Fruit fly (Drosophila melanogaster) whole organism, embryonic: ENCODE results near the gene Fum1.

Source experiments
- C15 ChIP-seq: fragments of 200-800 bp; sonication (Bioruptor generic); IDR thresholded peaks from 3 replicates; pipeline ENCODE4 v1.3.6; 2022; ENCODE audit warnings: missing biosample characterization, missing genetic modification characterization
- CG12104 ChIP-seq: fragments of 200-800 bp; sonication (Bioruptor generic); optimal IDR thresholded peaks from 3 replicates; lab custom pipeline; 2016; ENCODE audit warnings: missing biosample characterization, missing genetic modification characterization
- CG13424 ChIP-seq: fragments of 200-800 bp; sonication (Bioruptor generic); optimal IDR thresholded peaks from 2 replicates; lab custom pipeline; 2019; ENCODE audit warnings: missing biosample characterization, mild to moderate bottlenecking, missing genetic modification characterization, moderate library complexity
- CG15269 ChIP-seq: fragments of 200-800 bp; sonication (Bioruptor generic); optimal IDR thresholded peaks from 2 replicates; lab custom pipeline; 2018; ENCODE audit warnings: missing biosample characterization, mild to moderate bottlenecking, missing genetic modification characterization, moderate library complexity
- CG17359 ChIP-seq: fragments of 200-800 bp; sonication (Bioruptor generic); optimal IDR thresholded peaks from 3 replicates; lab custom pipeline; 2018; ENCODE audit warnings: missing biosample characterization, mild to moderate bottlenecking, missing genetic modification characterization, moderate library complexity
- CG18764 ChIP-seq: fragments of 200-800 bp; sonication (Bioruptor generic); optimal IDR thresholded peaks from 3 replicates; lab custom pipeline; 2016; ENCODE audit warnings: missing biosample characterization, missing genetic modification characterization
- CG2120 ChIP-seq: fragments of 200-800 bp; sonication (Bioruptor generic); optimal IDR thresholded peaks from 3 replicates; lab custom pipeline; 2016; ENCODE audit warnings: missing biosample characterization, missing genetic modification characterization
- CG2889 ChIP-seq: fragments of 200-800 bp; sonication (Bioruptor generic); IDR thresholded peaks from 3 replicates; pipeline ENCODE4 v1.3.6; 2022; ENCODE audit warnings: missing biosample characterization, missing genetic modification characterization
- CG43689 ChIP-seq: fragments of 200-800 bp; sonication (Bioruptor generic); IDR thresholded peaks from 2 replicates; pipeline ENCODE4 v1.3.6; 2022; ENCODE audit warnings: missing biosample characterization, missing genetic modification characterization
- CG4854 ChIP-seq: fragments of 200-800 bp; sonication (Bioruptor generic); optimal IDR thresholded peaks from 2 replicates; lab custom pipeline; 2016; ENCODE audit warnings: missing biosample characterization, missing genetic modification characterization, inconsistent platforms
- CG6683 ChIP-seq: fragments of 200-800 bp; sonication (Bioruptor generic); optimal IDR thresholded peaks from 2 replicates; lab custom pipeline; 2017; ENCODE audit warnings: missing biosample characterization, mild to moderate bottlenecking, missing genetic modification characterization, missing genetic modification reagents
- CG7987 ChIP-seq: fragments of 200-800 bp; sonication (Bioruptor generic); optimal IDR thresholded peaks from 2 replicates; lab custom pipeline; 2018; ENCODE audit warnings: missing biosample characterization, mild to moderate bottlenecking, missing genetic modification characterization, moderate library complexity
- CG8478 ChIP-seq: fragments of >200 bp; optimal IDR thresholded peaks from 2 replicates; lab custom pipeline; 2018
- CG8765 ChIP-seq: fragments of 200-800 bp; sonication (Bioruptor generic); IDR thresholded peaks from 2 replicates; pipeline ENCODE4 v1.3.6; 2022; ENCODE audit warnings: missing biosample characterization, missing genetic modification characterization
- CG8944 ChIP-seq: fragments of 200-800 bp; sonication (Bioruptor generic); optimal IDR thresholded peaks from 3 replicates; lab custom pipeline; 2016; ENCODE audit warnings: missing biosample characterization, missing genetic modification characterization
- CG9215 ChIP-seq: fragments of 200-800 bp; sonication (Bioruptor generic); IDR thresholded peaks from 2 replicates; pipeline ENCODE4 v1.3.6; 2022; ENCODE audit warnings: missing biosample characterization, missing genetic modification characterization
- D ChIP-seq, 2 experiments: fragments of 200-800 bp in 1 of 2; fragments of >200 bp in 1 of 2; sonication (Bioruptor generic) in 1 of 2; optimal IDR thresholded peaks; 2 replicates in 1 of 2; 3 replicates in 1 of 2; lab custom pipeline; 2017; ENCODE audit warnings: mild to moderate bottlenecking in 1 of 2, missing biosample characterization in 1 of 2, missing genetic modification characterization in 1 of 2, missing genetic modification reagents in 1 of 2
- Gug ChIP-seq: fragments of 200-800 bp; sonication (Bioruptor generic); IDR thresholded peaks from 4 replicates; pipeline ENCODE4 v1.3.6; 2022; ENCODE audit warnings: missing biosample characterization, missing genetic modification characterization
- Hr39 ChIP-seq: fragments of >200 bp; optimal IDR thresholded peaks from 2 replicates; lab custom pipeline; 2017
- Meics ChIP-seq: fragments of 200-800 bp; sonication (Bioruptor generic); optimal IDR thresholded peaks from 2 replicates; lab custom pipeline; 2017; ENCODE audit warnings: missing biosample characterization, mild to moderate bottlenecking, missing genetic modification characterization
- PHDP ChIP-seq: fragments of 200-800 bp; sonication (Bioruptor generic); optimal IDR thresholded peaks from 3 replicates; lab custom pipeline; 2018; ENCODE audit warnings: missing biosample characterization, mild to moderate bottlenecking, missing genetic modification characterization, moderate library complexity
- Spps ChIP-seq: fragments of 200-800 bp; sonication (Bioruptor generic); optimal IDR thresholded peaks from 2 replicates; lab custom pipeline; 2018; ENCODE audit warnings: missing biosample characterization, mild to moderate bottlenecking, missing genetic modification characterization
- YL-1 ChIP-seq: fragments of 200-800 bp; sonication (Bioruptor generic); optimal IDR thresholded peaks from 3 replicates; lab custom pipeline; 2017; ENCODE audit warnings: missing biosample characterization, mild to moderate bottlenecking, missing genetic modification characterization
- abd-A ChIP-seq: fragments of 200-800 bp; sonication (Bioruptor generic); optimal IDR thresholded peaks from 3 replicates; lab custom pipeline; 2019; ENCODE audit warnings: missing biosample characterization, mild to moderate bottlenecking, missing genetic modification characterization, moderate library complexity
- ap ChIP-seq: fragments of 200-800 bp; sonication (Bioruptor generic); IDR thresholded peaks from 2 replicates; pipeline ENCODE4 v1.3.6; 2022; ENCODE audit warnings: missing biosample characterization, missing genetic modification characterization
- az2 ChIP-seq: fragments of 200-800 bp; sonication (Bioruptor generic); optimal IDR thresholded peaks from 3 replicates; lab custom pipeline; 2016; ENCODE audit warnings: missing biosample characterization, missing genetic modification characterization
- caup ChIP-seq: fragments of 200-800 bp; sonication (Bioruptor generic); optimal IDR thresholded peaks from 3 replicates; lab custom pipeline; 2017; ENCODE audit warnings: missing biosample characterization, mild to moderate bottlenecking, missing genetic modification characterization, moderate library complexity; ENCODE audit not compliant: severe bottlenecking
- crp ChIP-seq, 2 experiments: fragments of 200-800 bp; sonication (Bioruptor generic); optimal IDR thresholded peaks; 2 replicates in 1 of 2; 3 replicates in 1 of 2; lab custom pipeline; 2017; ENCODE audit warnings: missing biosample characterization in 2 of 2, missing genetic modification characterization in 2 of 2, mild to moderate bottlenecking in 1 of 2, moderate library complexity in 1 of 2
- dm ChIP-seq: fragments of 200-800 bp; sonication (Bioruptor generic); optimal IDR thresholded peaks from 3 replicates; lab custom pipeline; 2016; ENCODE audit warnings: missing biosample characterization, missing genetic modification characterization
- dmrt11E ChIP-seq: fragments of 200-800 bp; sonication (Bioruptor generic); optimal IDR thresholded peaks from 3 replicates; lab custom pipeline; 2018; ENCODE audit warnings: missing biosample characterization, mild to moderate bottlenecking, missing genetic modification characterization, moderate library complexity
- eve ChIP-seq, 2 experiments: fragments of >200 bp; optimal IDR thresholded peaks; 2 replicates each; lab custom pipeline; 2017; ENCODE audit warnings: missing biosample characterization in 2 of 2, missing genetic modification characterization in 2 of 2
- fru ChIP-seq: fragments of >200 bp; optimal IDR thresholded peaks from 2 replicates; lab custom pipeline; 2017
- fu2 ChIP-seq: fragments of 200-800 bp; sonication (Bioruptor generic); optimal IDR thresholded peaks from 2 replicates; lab custom pipeline; 2016; ENCODE audit warnings: missing biosample characterization, missing genetic modification characterization
- gt ChIP-seq: fragments of 200-800 bp; sonication (Bioruptor generic); IDR thresholded peaks from 2 replicates; pipeline ENCODE4 v1.3.6; 2022; ENCODE audit warnings: missing biosample characterization, missing genetic modification characterization
- hbn ChIP-seq: fragments of 200-800 bp; sonication (Bioruptor generic); IDR thresholded peaks from 2 replicates; pipeline ENCODE4 v1.3.6; 2022; ENCODE audit warnings: missing biosample characterization, missing genetic modification characterization; ENCODE audit not compliant: partially characterized antibody
- jumu ChIP-seq: fragments of 200-800 bp; sonication (Bioruptor generic); optimal IDR thresholded peaks from 3 replicates; lab custom pipeline; 2016; ENCODE audit warnings: missing biosample characterization, missing genetic modification characterization
- lbe ChIP-seq: fragments of 200-800 bp; sonication (Bioruptor generic); optimal IDR thresholded peaks from 2 replicates; lab custom pipeline; 2016; ENCODE audit warnings: missing biosample characterization, mild to moderate bottlenecking, missing genetic modification characterization
- lov ChIP-seq, 2 experiments: fragments of 200-800 bp in 1 of 2; fragments of >200 bp in 1 of 2; sonication (Bioruptor generic) in 1 of 2; IDR thresholded peaks in 1 of 2; optimal IDR thresholded peaks in 1 of 2; 2 replicates in 1 of 2; 3 replicates in 1 of 2; pipeline versions ENCODE4 v1.3.6 to Lab custom; 2017 to 2022; ENCODE audit warnings: missing biosample characterization in 1 of 2, missing genetic modification characterization in 1 of 2
- pho ChIP-seq: fragments of 200-800 bp; sonication (Bioruptor generic); optimal IDR thresholded peaks from 2 replicates; lab custom pipeline; 2016; ENCODE audit warnings: missing biosample characterization, missing genetic modification characterization
- schlank ChIP-seq: fragments of 200-800 bp; sonication (Bioruptor generic); optimal IDR thresholded peaks from 2 replicates; lab custom pipeline; 2018; ENCODE audit warnings: missing biosample characterization, mild to moderate bottlenecking, missing genetic modification characterization
- sens ChIP-seq: fragments of 200-800 bp; sonication (Bioruptor generic); peaks from one replicate; lab custom pipeline; 2016; ENCODE audit warnings: missing biosample characterization, missing genetic modification characterization
- seq ChIP-seq: fragments of 200-800 bp; sonication (Bioruptor generic); IDR thresholded peaks from 2 replicates; pipeline ENCODE4 v1.3.6; 2022; ENCODE audit warnings: missing biosample characterization, missing genetic modification characterization
- shn ChIP-seq: fragments of 200-800 bp; sonication (Bioruptor generic); optimal IDR thresholded peaks from 3 replicates; lab custom pipeline; 2016; ENCODE audit warnings: missing biosample characterization, missing genetic modification characterization
- sim ChIP-seq: fragments of 200-800 bp; sonication (Bioruptor generic); IDR thresholded peaks from 2 replicates; pipeline ENCODE4 v1.3.6; 2022; ENCODE audit warnings: missing biosample characterization, missing genetic modification characterization
- sqz ChIP-seq: fragments of 200-800 bp; sonication (Bioruptor generic); optimal IDR thresholded peaks from 3 replicates; lab custom pipeline; 2018; ENCODE audit warnings: missing biosample characterization, mild to moderate bottlenecking, missing genetic modification characterization
- tin ChIP-seq: fragments of 200-800 bp; sonication (Bioruptor generic); optimal IDR thresholded peaks from 3 replicates; lab custom pipeline; 2016; ENCODE audit warnings: missing biosample characterization, missing genetic modification characterization
- toy ChIP-seq: fragments of 200-800 bp; sonication (Bioruptor generic); IDR thresholded peaks from 2 replicates; pipeline ENCODE4 v1.3.6; 2022; ENCODE audit warnings: missing biosample characterization, missing genetic modification characterization
- twi ChIP-seq: fragments of 200-800 bp; optimal IDR thresholded peaks from 2 replicates; lab custom pipeline; 2019; ENCODE audit warnings: missing biosample characterization, mild to moderate bottlenecking, missing genetic modification characterization, moderate library complexity
- vfl ChIP-seq: fragments of 200-800 bp; sonication (Bioruptor generic); optimal IDR thresholded peaks from 2 replicates; lab custom pipeline; 2016; ENCODE audit warnings: missing biosample characterization, missing genetic modification characterization
- zfh1 ChIP-seq: fragments of 200-800 bp; sonication (Bioruptor generic); IDR thresholded peaks from 3 replicates; pipeline ENCODE4 v1.3.6; 2022; ENCODE audit warnings: missing biosample characterization, missing genetic modification characterization

Gene Fum1

dm6 chrX:6656023-6656594 is 22.1 kb upstream of the Fum1 start (continued):
- TF ChIP-seq fu2 (GFP tag; lab: Kevin White, UChicago), result peak; percentile 79
- peak; percentile 86 for TF ChIP-seq CG12104
- TF ChIP-seq dm (GFP tag; lab: Kevin White, UChicago), result peak; percentile 71
- peak; percentile 89 for TF ChIP-seq Meics (GFP tag; lab: Kevin White, UChicago)
- peak; percentile 67 for TF ChIP-seq shn (GFP tag; lab: Kevin White, UChicago)
- TF ChIP-seq Spps (tag; lab: Kevin White, UChicago), result no peak
- TF ChIP-seq sqz (GFP tag; lab: Kevin White, UChicago), result peak; percentile 56
- TF ChIP-seq gt (GFP tag; lab: Robert Waterston, UW), result peak; percentile 40; the same call in 1 of the 2 replicates
- TF ChIP-seq YL-1 (GFP tag; lab: Kevin White, UChicago), result peak; percentile 9
- peak; percentile 78 for TF ChIP-seq CG8944
- no peak for TF ChIP-seq hbn (GFP tag; lab: Robert Waterston, UW)
- peak; percentile 92 for TF ChIP-seq CG2120
- TF ChIP-seq lbe (GFP tag; lab: Kevin White, UChicago), result peak; percentile 76
- peak; percentile 56 for TF ChIP-seq twi (tag; lab: Kevin White, UChicago)
- TF ChIP-seq schlank (tag; lab: Kevin White, UChicago), result peak; percentile 70
- TF ChIP-seq fru (lab: Kevin White, UChicago), result no peak
- TF ChIP-seq CG18764 (GFP tag; lab: Kevin White, UChicago), result peak; percentile 76
- TF ChIP-seq CG43689 (GFP tag; lab: Robert Waterston, UW), result peak; percentile 63; the same call in 1 of the 2 replicates
- TF ChIP-seq tin (GFP tag; lab: Kevin White, UChicago), result peak; percentile 80
- TF ChIP-seq CG9215 (GFP tag; lab: Robert Waterston, UW), result peak; percentile 73
- peak; percentile 58 for TF ChIP-seq jumu (GFP tag; lab: Kevin White, UChicago)
- peak; percentile 82 for TF ChIP-seq seq (GFP tag; lab: Robert Waterston, UW)
- TF ChIP-seq CG13424 (tag; lab: Kevin White, UChicago), result peak; percentile 85
- peak; percentile 80 for TF ChIP-seq pho (GFP tag; lab: Kevin White, UChicago)
- peak; percentile 86 for TF ChIP-seq PHDP (tag; lab: Kevin White, UChicago)
- 0 out of 2 replicates have a peak, but pooled peaks have one; percentile 29 for TF ChIP-seq toy
- no peak for TF ChIP-seq D (optimal IDR thresholded peaks at IDR 0.05; lab: Kevin White, UChicago)
- TF ChIP-seq D (GFP tag; optimal IDR thresholded peaks at IDR 0.05; lab: Kevin White, UChicago), result peak; percentile 79
- 0 out of 3 replicates have a peak, but pooled peaks have one; percentile 48 for TF ChIP-seq CG2889 (GFP tag; lab: Robert Waterston, UW)
- TF ChIP-seq CG8765, result peak; percentile 71
- peak in 1 of 2 experiments; percentile 42 for TF ChIP-seq eve (GFP tag; optimal IDR thresholded peaks at IDR 0.05; lab: Kevin White, UChicago)
- peak; percentile 81 for TF ChIP-seq zfh1
- TF ChIP-seq dmrt11E, result peak; percentile 60
- TF ChIP-seq abd-A, result no peak
- TF ChIP-seq Gug (GFP tag; lab: Robert Waterston, UW), result peak; percentile 72
- peak; percentile 82 for TF ChIP-seq CG17359 (tag; lab: Kevin White, UChicago)
- TF ChIP-seq CG8478 (lab: Kevin White, UChicago), result no peak
- no peak for TF ChIP-seq Hr39 (lab: Kevin White, UChicago)
- peak; percentile 72 for TF ChIP-seq vfl (GFP tag; lab: Kevin White, UChicago)
- no peak for TF ChIP-seq lov (optimal IDR thresholded peaks at IDR 0.05; lab: Kevin White, UChicago)
- TF ChIP-seq lov (GFP tag; IDR thresholded peaks at IDR 0.05; lab: Robert Waterston, UW), result 0 out of 3 replicates have a peak, but pooled peaks have one; percentile 45
- peak in 1 of 2 experiments; percentile 37 for TF ChIP-seq crp (GFP tag; optimal IDR thresholded peaks at IDR 0.05; lab: Kevin White, UChicago)
- 0 out of 2 replicates have a peak, but pooled peaks have one; percentile 17 for TF ChIP-seq sim (GFP tag; lab: Robert Waterston, UW)
- peak; percentile 40 for TF ChIP-seq CG7987 (GFP tag; lab: Kevin White, UChicago)
- peak; percentile 85 for TF ChIP-seq caup
- peak; percentile 81 for TF ChIP-seq az2
- TF ChIP-seq CG6683 (GFP tag; lab: Kevin White, UChicago), result peak; percentile 69
- peak; percentile 88 for TF ChIP-seq CG15269 (tag; lab: Kevin White, UChicago)
- TF ChIP-seq ap (GFP tag; lab: Robert Waterston, UW), result peak; percentile 45; the same call in 1 of the 2 replicates
- TF ChIP-seq C15 (GFP tag; lab: Robert Waterston, UW), result peak; percentile 70; the same call in 1 of the 3 replicates
- TF ChIP-seq sens, result peak; percentile 96
- peak; percentile 80 for TF ChIP-seq CG4854
